Worm (Caenorhabditis elegans) whole organism, midembryonic: ENCODE data around the gene col-157.

Experiments
- flt-1 ChIP-seq: fragments of 200-800 bp; sonication (Bioruptor generic); IDR thresholded peaks from 2 replicates; pipeline ENCODE4 v1.3.6; 2022; ENCODE audit warnings: missing genetic modification characterization, missing compliant biosample characterization
- klf-2 ChIP-seq: fragments of 200-800 bp; sonication (Bioruptor generic); conservative IDR thresholded peaks from 2 replicates; pipeline ENCODE4 v1.3.6; 2022; ENCODE audit warnings: missing genetic modification reagents, missing genetic modification characterization, missing compliant biosample characterization
- ref-1 ChIP-seq: fragments of 200-800 bp; sonication (Bioruptor generic); conservative IDR thresholded peaks from 2 replicates; pipeline ENCODE4 v1.3.6; 2022; ENCODE audit warnings: missing genetic modification reagents, missing genetic modification characterization, missing compliant biosample characterization

DNA sequence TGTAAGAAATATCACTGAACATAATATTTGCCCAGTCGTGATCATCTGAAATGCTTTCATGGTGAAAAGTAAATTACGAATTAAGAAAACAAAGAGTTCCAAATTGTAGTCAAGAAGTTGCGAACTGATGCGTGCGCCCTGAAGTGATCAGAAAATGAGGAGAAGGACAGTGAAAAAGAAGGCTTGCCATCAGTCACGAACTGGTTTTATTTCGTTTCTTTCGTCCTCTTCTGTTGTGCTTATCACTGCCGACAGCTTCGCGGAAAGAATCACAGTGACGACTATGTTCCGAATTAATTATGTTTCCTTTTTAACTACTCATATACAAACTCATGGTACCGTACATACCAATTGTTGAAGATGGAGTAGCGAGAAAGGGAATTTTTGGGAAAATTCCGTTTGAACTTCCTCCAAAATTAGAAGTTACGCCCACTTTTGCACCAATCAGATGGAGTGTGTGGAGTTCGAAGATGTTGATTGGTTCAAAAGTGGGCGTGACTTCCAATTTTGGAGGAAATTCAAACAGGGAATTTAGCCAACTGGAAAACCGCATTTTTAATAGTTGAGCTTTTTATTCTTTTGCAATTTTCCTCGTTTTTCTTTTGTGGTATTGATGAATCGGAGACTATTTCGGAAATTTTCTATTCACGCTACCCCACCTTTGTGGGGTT, 19.4 kb downstream of the col-157 start, which contains the start of gene C55A6.12:
- TF ChIP-seq flt-1: no peak
- TF ChIP-seq klf-2 (GFP tag; lab: Robert Waterston, UW): no peak
- no peak for TF ChIP-seq ref-1
